Worm (Caenorhabditis elegans) whole organism, L3 larva: ENCODE data around the gene itsn-1.

ENCODE experiments used
- elt-1 ChIP-seq: fragments of 150-350 bp; optimal IDR thresholded peaks from 2 replicates; lab custom pipeline; 2014; ENCODE audit warnings: missing biosample characterization, missing genetic modification characterization
- nhr-23 ChIP-seq: fragments of 150-350 bp; optimal IDR thresholded peaks from 2 replicates; lab custom pipeline; 2014; ENCODE audit warnings: missing biosample characterization, missing genetic modification reagents, missing genetic modification characterization
- ztf-11 ChIP-seq: fragments of 150-350 bp; optimal IDR thresholded peaks from 2 replicates; lab custom pipeline; 2014; ENCODE audit warnings: missing biosample characterization, missing genetic modification characterization

ce11 chrIV:17166974-17167373, 47.5 kb downstream of the itsn-1 start, which contains the start of gene skr-12:
- TF ChIP-seq nhr-23 (no peak), ztf-11 (tag; lab: Kevin White, UChicago) (no peak), elt-1 (tag; lab: Kevin White, UChicago) (no peak)
